Worm (Caenorhabditis elegans) whole organism, early embryonic: ENCODE data around the gene C16C4.17.

Experiments
- B0310.2 ChIP-seq: sonication (generic microtip); optimal IDR thresholded peaks from 2 replicates; lab custom pipeline; 2016; ENCODE audit warnings: mild to moderate bottlenecking, missing genetic modification characterization, missing compliant biosample characterization
- F13C5.2 ChIP-seq: sonication (generic microtip); optimal IDR thresholded peaks from 2 replicates; lab custom pipeline; 2017; ENCODE audit warnings: mild to moderate bottlenecking, missing genetic modification characterization, inconsistent platforms, missing compliant biosample characterization
- aly-1 ChIP-seq: sonication (generic microtip); optimal IDR thresholded peaks from 2 replicates; lab custom pipeline; 2016; ENCODE audit warnings: missing genetic modification characterization, missing compliant biosample characterization
- ama-1 ChIP-seq: fragments of 150-350 bp; optimal IDR thresholded peaks from 2 replicates; lab custom pipeline; 2014
- ceh-13 ChIP-seq: fragments of 200-800 bp; sonication (Bioruptor generic); optimal IDR thresholded peaks from 2 replicates; lab custom pipeline; 2018; ENCODE audit warnings: mild to moderate bottlenecking, missing genetic modification characterization, missing compliant biosample characterization
- ceh-36 ChIP-seq: sonication (generic microtip); optimal IDR thresholded peaks from 2 replicates; lab custom pipeline; 2016; ENCODE audit warnings: missing genetic modification characterization, inconsistent platforms, missing compliant biosample characterization
- ets-7 ChIP-seq: sonication (generic microtip); optimal IDR thresholded peaks from 2 replicates; lab custom pipeline; 2016; ENCODE audit warnings: missing genotype, missing genetic modification characterization, missing compliant biosample characterization
- flt-1 ChIP-seq: fragments of 200-800 bp; sonication (Bioruptor generic); IDR thresholded peaks from 2 replicates; pipeline ENCODE4 v1.3.6; 2022; ENCODE audit warnings: missing genetic modification characterization, missing compliant biosample characterization
- hmbx-1 ChIP-seq: sonication (generic microtip); optimal IDR thresholded peaks from 2 replicates; lab custom pipeline; 2016; ENCODE audit warnings: mild to moderate bottlenecking, missing genetic modification characterization, missing compliant biosample characterization
- hmg-4 ChIP-seq: fragments of 200-800 bp; sonication (Bioruptor generic); optimal IDR thresholded peaks from 2 replicates; lab custom pipeline; 2018; ENCODE audit warnings: mild to moderate bottlenecking, missing genetic modification characterization, missing compliant biosample characterization
- hnd-1 ChIP-seq: sonication (generic microtip); optimal IDR thresholded peaks from 2 replicates; lab custom pipeline; 2016; ENCODE audit warnings: missing genetic modification characterization, missing compliant biosample characterization
- pes-1 ChIP-seq: fragments of 200-800 bp; sonication (Bioruptor generic); IDR thresholded peaks from 2 replicates; pipeline ENCODE4 v1.3.6; 2022; ENCODE audit warnings: missing genetic modification reagents, missing genetic modification characterization, missing compliant biosample characterization
- scrt-1 ChIP-seq: fragments of 200-800 bp; sonication (Bioruptor generic); IDR thresholded peaks from 2 replicates; pipeline ENCODE4 v1.3.6; 2022; ENCODE audit warnings: missing genetic modification characterization, missing compliant biosample characterization
- sea-1 ChIP-seq: fragments of 200-800 bp; sonication (Bioruptor generic); conservative IDR thresholded peaks from 2 replicates; pipeline ENCODE4 v1.3.6; 2022; ENCODE audit warnings: missing genetic modification characterization, missing compliant biosample characterization
- tbx-11 ChIP-seq: fragments of 200-800 bp; sonication (Bioruptor generic); IDR thresholded peaks from 2 replicates; pipeline ENCODE4 v1.3.6; 2022; ENCODE audit warnings: missing genetic modification characterization, missing compliant biosample characterization
- tbx-37 ChIP-seq: fragments of 200-800 bp; sonication (Bioruptor generic); conservative IDR thresholded peaks from 2 replicates; pipeline ENCODE4 v1.3.6; 2022; ENCODE audit warnings: missing genetic modification reagents, missing genetic modification characterization, missing compliant biosample characterization
- tra-4 ChIP-seq: sonication (generic microtip); optimal IDR thresholded peaks from 2 replicates; lab custom pipeline; 2017; ENCODE audit warnings: missing genetic modification characterization, missing compliant biosample characterization

The C16C4.17 gene

ce11 chrII:1869120-1869519 is 4.7 kb downstream of the C16C4.17 start, which contains the start of gene math-14:
math-14 (plus strand) TSS chrII:1869420.
- TF ChIP-seq flt-1 (GFP tag; lab: Robert Waterston, UW), result no peak
- no peak for TF ChIP-seq ceh-13 (GFP tag; lab: Kevin White, UChicago)
- TF ChIP-seq scrt-1 (GFP tag; lab: Robert Waterston, UW), result no peak
- TF ChIP-seq B0310.2, result no peak

DNA sequence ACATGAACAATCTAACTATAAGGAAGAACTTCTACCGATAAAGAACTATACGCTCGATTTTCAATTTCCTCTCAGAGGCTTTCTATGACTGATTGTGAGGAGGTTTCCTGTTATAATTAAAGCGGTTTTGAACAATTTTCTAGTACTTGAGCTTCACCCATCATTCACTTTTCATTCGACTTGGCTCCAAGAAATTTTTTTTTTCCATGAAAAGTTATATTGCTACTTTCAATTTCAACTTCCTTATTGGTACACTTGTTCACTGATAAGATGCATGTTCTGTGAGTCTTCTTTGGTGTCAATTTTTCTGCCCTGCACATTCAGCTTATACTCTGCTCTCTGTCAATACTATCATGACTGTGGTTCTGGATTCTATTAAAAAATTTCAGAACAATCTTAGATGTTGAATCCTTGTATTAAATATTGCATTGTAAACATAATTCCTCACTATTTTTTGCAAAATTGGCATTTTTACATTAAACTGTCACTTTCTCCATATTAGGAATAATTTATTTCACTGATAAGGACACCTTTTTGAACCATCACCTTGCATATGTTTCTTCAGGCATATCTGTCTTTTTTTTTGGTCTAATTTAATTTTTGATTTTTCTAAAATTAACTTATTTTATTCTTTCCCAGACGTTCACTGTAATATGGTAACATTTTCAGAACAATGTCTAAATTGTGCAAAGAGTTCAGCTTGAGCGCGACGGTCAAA is 6.7 kb downstream of the C16C4.17 start, which contains the start of gene math-10:
Gene math-10 (plus strand): TSS at position 668 of the 718 bp plus-strand sequence.
- TF ChIP-seq hmbx-1 (tag; lab: Kevin White, UChicago) (no peak), flt-1 (GFP tag; lab: Robert Waterston, UW) (no peak), ceh-13 (GFP tag; lab: Kevin White, UChicago) (no peak), hmg-4 (GFP tag; lab: Kevin White, UChicago) (no peak), F13C5.2 (no peak), aly-1 (tag; lab: Kevin White, UChicago) (no peak), hnd-1 (tag; lab: Kevin White, UChicago) (no peak), sea-1 (GFP tag; lab: Robert Waterston, UW) (no peak), pes-1 (GFP tag; lab: Robert Waterston, UW) (no peak), ceh-36 (tag; lab: Kevin White, UChicago) (no peak)

DNA sequence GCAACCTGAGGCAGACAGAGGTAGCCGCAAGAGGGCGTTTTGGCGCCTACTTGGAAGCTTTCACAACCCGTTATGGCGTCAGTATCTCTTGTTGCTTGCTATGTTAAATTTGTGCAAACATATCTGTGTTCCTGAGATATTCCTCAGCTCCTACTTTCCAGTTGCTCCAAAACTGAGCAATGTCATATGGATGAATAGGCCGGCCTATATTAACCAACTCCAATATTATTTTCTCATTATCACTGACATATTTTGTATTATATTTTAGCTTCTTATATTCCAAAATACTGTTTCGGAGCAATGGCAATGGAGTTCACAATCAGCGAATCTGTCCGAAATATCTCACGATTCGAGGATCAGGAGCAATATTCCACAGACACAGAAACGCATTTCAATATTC is 11.3 kb downstream of the C16C4.17 start, which contains the start of gene math-13:
Gene math-13 (plus strand): TSS at position 301 of the 400 bp plus-strand sequence.
- TF ChIP-seq tbx-37 (GFP tag; lab: Robert Waterston, UW) (no peak), tra-4 (tag; lab: Kevin White, UChicago) (no peak), pes-1 (GFP tag; lab: Robert Waterston, UW) (no peak), hmg-4 (GFP tag; lab: Kevin White, UChicago) (no peak), flt-1 (GFP tag; lab: Robert Waterston, UW) (no peak), ets-7 (tag; lab: Kevin White, UChicago) (no peak), scrt-1 (GFP tag; lab: Robert Waterston, UW) (no peak), F13C5.2 (no peak), ama-1 (lab: Kevin White, UChicago) (no peak), ceh-36 (tag; lab: Kevin White, UChicago) (no peak), sea-1 (GFP tag; lab: Robert Waterston, UW) (no peak), aly-1 (tag; lab: Kevin White, UChicago) (no peak), ceh-13 (GFP tag; lab: Kevin White, UChicago) (no peak), B0310.2 (no peak), hmbx-1 (tag; lab: Kevin White, UChicago) (no peak)

ce11 chrII:1878663-1879062 is 14.3 kb downstream of the C16C4.17 start, which contains the start of gene math-16:
math-16 (minus strand) TSS chrII:1878763.
- no peak for TF ChIP-seq tra-4 (tag; lab: Kevin White, UChicago)
- TF ChIP-seq ets-7 (tag; lab: Kevin White, UChicago), result no peak
- TF ChIP-seq ceh-13 (GFP tag; lab: Kevin White, UChicago), result no peak
- no peak for TF ChIP-seq tbx-11 (GFP tag; lab: Robert Waterston, UW)
- no peak for TF ChIP-seq flt-1 (GFP tag; lab: Robert Waterston, UW)
- TF ChIP-seq aly-1 (tag; lab: Kevin White, UChicago), result no peak
- no peak for TF ChIP-seq pes-1 (GFP tag; lab: Robert Waterston, UW)
- no peak for TF ChIP-seq B0310.2
- TF ChIP-seq hmg-4 (GFP tag; lab: Kevin White, UChicago), result no peak
- TF ChIP-seq tbx-37 (GFP tag; lab: Robert Waterston, UW), result no peak
- TF ChIP-seq sea-1 (GFP tag; lab: Robert Waterston, UW), result no peak
- TF ChIP-seq hnd-1 (tag; lab: Kevin White, UChicago), result no peak
- TF ChIP-seq scrt-1 (GFP tag; lab: Robert Waterston, UW), result no peak
- no peak for TF ChIP-seq hmbx-1 (tag; lab: Kevin White, UChicago)
- no peak for TF ChIP-seq F13C5.2
- TF ChIP-seq ama-1 (lab: Kevin White, UChicago), result no peak

DNA sequence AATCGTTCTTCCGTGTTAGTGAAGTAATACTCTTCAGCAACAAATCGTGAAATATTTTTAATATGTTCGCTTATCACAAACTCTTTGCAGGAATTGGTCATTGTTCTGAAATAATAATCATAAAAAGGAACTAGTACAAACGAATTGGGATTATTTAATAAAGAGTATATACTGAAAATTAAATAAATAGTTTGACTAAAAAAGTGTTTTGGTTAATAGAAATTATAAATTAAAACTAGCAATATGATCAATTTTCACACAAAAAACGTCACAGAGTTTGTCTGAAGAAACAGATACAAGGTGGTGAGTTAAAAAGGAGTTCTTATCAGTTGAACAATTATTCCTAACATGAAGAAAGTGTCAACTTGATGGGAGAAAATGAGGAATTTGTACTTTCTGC is 18.3 kb downstream of the C16C4.17 start, which contains the start of gene math-5:
Gene math-5 (minus strand): TSS at position 101 of the 400 bp plus-strand sequence.
- TF ChIP-seq tra-4 (tag; lab: Kevin White, UChicago) (no peak), flt-1 (GFP tag; lab: Robert Waterston, UW) (no peak), hnd-1 (tag; lab: Kevin White, UChicago) (no peak), scrt-1 (GFP tag; lab: Robert Waterston, UW) (no peak), tbx-11 (GFP tag; lab: Robert Waterston, UW) (no peak), sea-1 (GFP tag; lab: Robert Waterston, UW) (no peak), ceh-13 (GFP tag; lab: Kevin White, UChicago) (no peak), tbx-37 (GFP tag; lab: Robert Waterston, UW) (no peak), hmg-4 (GFP tag; lab: Kevin White, UChicago) (no peak), aly-1 (tag; lab: Kevin White, UChicago) (no peak), B0310.2 (no peak)

- no peak for TF ChIP-seq tbx-11 (GFP tag; lab: Robert Waterston, UW)
- TF ChIP-seq B0310.2, result no peak
- TF ChIP-seq flt-1 (GFP tag; lab: Robert Waterston, UW), result no peak
- TF ChIP-seq aly-1 (tag; lab: Kevin White, UChicago), result no peak
- TF ChIP-seq tbx-37 (GFP tag; lab: Robert Waterston, UW), result no peak
- TF ChIP-seq pes-1 (GFP tag; lab: Robert Waterston, UW), result no peak
- TF ChIP-seq hmbx-1 (tag; lab: Kevin White, UChicago), result no peak
- TF ChIP-seq sea-1 (GFP tag; lab: Robert Waterston, UW), result no peak
- TF ChIP-seq ceh-13 (GFP tag; lab: Kevin White, UChicago), result no peak
- TF ChIP-seq ama-1 (lab: Kevin White, UChicago), result no peak
These were observed 20.3 kb downstream of the C16C4.17 start, which contains the start of gene math-6 for ce11 chrII:1884635-1885034. math-6 (minus strand) TSS chrII:1884735.
